Fruit fly (Drosophila melanogaster) whole organism, embryonic: ENCODE data around the gene CG17199.

Source experiments
- Bdp1 ChIP-seq: fragments of 200-800 bp; sonication (Bioruptor generic); optimal IDR thresholded peaks from 3 replicates; lab custom pipeline; 2016; ENCODE audit warnings: missing biosample characterization, missing genetic modification characterization
- CG12299 ChIP-seq: fragments of 200-800 bp; sonication (Bioruptor generic); optimal IDR thresholded peaks from 2 replicates; lab custom pipeline; 2018; ENCODE audit warnings: missing biosample characterization, mild to moderate bottlenecking, missing genetic modification characterization
- CG12769 ChIP-seq: fragments of 200-800 bp; sonication (Bioruptor generic); optimal IDR thresholded peaks from 2 replicates; lab custom pipeline; 2019; ENCODE audit warnings: missing biosample characterization, mild to moderate bottlenecking, missing genetic modification characterization, moderate library complexity
- CG17359 ChIP-seq: fragments of 200-800 bp; sonication (Bioruptor generic); optimal IDR thresholded peaks from 3 replicates; lab custom pipeline; 2018; ENCODE audit warnings: missing biosample characterization, mild to moderate bottlenecking, missing genetic modification characterization, moderate library complexity
- CG18262 ChIP-seq: fragments of 200-800 bp; optimal IDR thresholded peaks from 3 replicates; lab custom pipeline; 2019; ENCODE audit warnings: missing biosample characterization, mild to moderate bottlenecking, missing genetic modification characterization, moderate library complexity
- CG18476 ChIP-seq: fragments of 200-800 bp; sonication (Bioruptor generic); optimal IDR thresholded peaks from 2 replicates; lab custom pipeline; 2016; ENCODE audit warnings: missing biosample characterization, mild to moderate bottlenecking, missing genetic modification characterization
- CG2199 ChIP-seq: fragments of 200-800 bp; sonication (Bioruptor generic); IDR thresholded peaks from 3 replicates; pipeline ENCODE4 v1.3.6; 2022; ENCODE audit warnings: missing biosample characterization, missing genetic modification characterization
- CG2678 ChIP-seq: fragments of 200-800 bp; sonication (Bioruptor generic); optimal IDR thresholded peaks from 3 replicates; lab custom pipeline; 2019; ENCODE audit warnings: missing biosample characterization, mild to moderate bottlenecking, missing genetic modification characterization, moderate library complexity
- CG31224 ChIP-seq: fragments of 200-800 bp; sonication (Bioruptor generic); IDR thresholded peaks from 2 replicates; pipeline ENCODE4 v1.3.6; 2022; ENCODE audit warnings: missing biosample characterization, missing genetic modification characterization
- CG31388 ChIP-seq: fragments of 200-800 bp; sonication (Bioruptor generic); optimal IDR thresholded peaks from 2 replicates; lab custom pipeline; 2016; ENCODE audit warnings: missing biosample characterization, missing genetic modification characterization
- CG4424 ChIP-seq: fragments of 200-800 bp; sonication (Bioruptor generic); optimal IDR thresholded peaks from 3 replicates; lab custom pipeline; 2016; ENCODE audit warnings: missing biosample characterization, missing genetic modification characterization
- CG4617 ChIP-seq: fragments of 200-800 bp; sonication (Bioruptor generic); optimal IDR thresholded peaks from 3 replicates; lab custom pipeline; 2016; ENCODE audit warnings: missing biosample characterization, missing genetic modification characterization, borderline replicate concordance
- CG4854 ChIP-seq: fragments of 200-800 bp; sonication (Bioruptor generic); optimal IDR thresholded peaks from 2 replicates; lab custom pipeline; 2016; ENCODE audit warnings: missing biosample characterization, missing genetic modification characterization, inconsistent platforms
- CG5180 ChIP-seq: fragments of 200-800 bp; sonication (Bioruptor generic); optimal IDR thresholded peaks from 3 replicates; lab custom pipeline; 2017; ENCODE audit warnings: missing biosample characterization, missing genetic modification characterization, mild to moderate bottlenecking, moderate library complexity, missing genetic modification reagents
- CG8924 ChIP-seq: fragments of 200-800 bp; optimal IDR thresholded peaks from 3 replicates; lab custom pipeline; 2019; ENCODE audit warnings: missing biosample characterization, mild to moderate bottlenecking, missing genetic modification characterization, moderate library complexity
- CG9932 ChIP-seq: fragments of 200-800 bp; sonication (Bioruptor generic); IDR thresholded peaks from 2 replicates; pipeline ENCODE4 v1.3.6; 2022; ENCODE audit warnings: missing biosample characterization, missing genetic modification characterization
- CkIIα-i1 ChIP-seq: fragments of 200-800 bp; sonication (Bioruptor generic); IDR thresholded peaks from 2 replicates; pipeline ENCODE4 v1.3.6; 2022; ENCODE audit warnings: missing biosample characterization, missing genetic modification characterization
- Deaf1 ChIP-seq: fragments of 200-800 bp; optimal IDR thresholded peaks from 3 replicates; lab custom pipeline; 2019; ENCODE audit warnings: missing biosample characterization, mild to moderate bottlenecking, missing genetic modification characterization, moderate library complexity
- HHEX ChIP-seq: fragments of 200-800 bp; sonication (Bioruptor generic); optimal IDR thresholded peaks from 3 replicates; lab custom pipeline; 2017; ENCODE audit warnings: missing biosample characterization, mild to moderate bottlenecking, missing genetic modification characterization, missing genetic modification reagents
- MESR4 ChIP-seq: fragments of 200-800 bp; sonication (Bioruptor generic); optimal IDR thresholded peaks from 2 replicates; lab custom pipeline; 2018; ENCODE audit warnings: missing biosample characterization, mild to moderate bottlenecking, missing genetic modification characterization, moderate library complexity
- Med ChIP-seq: fragments of 200-800 bp; sonication (Bioruptor generic); peaks from one replicate; lab custom pipeline; 2016; ENCODE audit warnings: missing biosample characterization, missing genetic modification characterization, mild to moderate bottlenecking, inconsistent platforms, moderate library complexity
- Mrtf ChIP-seq: fragments of 200-800 bp; sonication (Bioruptor generic); IDR thresholded peaks from 3 replicates; pipeline ENCODE4 v1.3.6; 2022; ENCODE audit warnings: missing biosample characterization, missing genetic modification characterization
- Neu2 ChIP-seq: fragments of 200-800 bp; sonication (Bioruptor generic); optimal IDR thresholded peaks from 3 replicates; lab custom pipeline; 2016; ENCODE audit warnings: missing biosample characterization, missing genetic modification characterization, borderline replicate concordance
- Opbp ChIP-seq: fragments of 200-800 bp; sonication (Bioruptor generic); IDR thresholded peaks from 3 replicates; pipeline ENCODE4 v1.3.6; 2022; ENCODE audit warnings: missing biosample characterization, missing genetic modification characterization; ENCODE audit not compliant: partially characterized antibody
- Ptx1 ChIP-seq: fragments of 200-800 bp; sonication (Bioruptor generic); IDR thresholded peaks from 2 replicates; pipeline ENCODE4 v1.3.6; 2022; ENCODE audit warnings: missing biosample characterization, missing genetic modification characterization
- Sin3A ChIP-seq: fragments of >200 bp; optimal IDR thresholded peaks from 2 replicates; lab custom pipeline; 2018
- Sox100B ChIP-seq: fragments of 200-800 bp; sonication (Bioruptor generic); optimal IDR thresholded peaks from 3 replicates; lab custom pipeline; 2018; ENCODE audit warnings: missing biosample characterization, mild to moderate bottlenecking, missing genetic modification characterization
- Taf1 ChIP-seq: fragments of 200-800 bp; sonication (Bioruptor generic); IDR thresholded peaks from 2 replicates; pipeline ENCODE4 v1.3.6; 2022; ENCODE audit warnings: missing biosample characterization, missing genetic modification characterization
- br ChIP-seq: fragments of >200 bp; optimal IDR thresholded peaks from 2 replicates; lab custom pipeline; 2017
- bsh ChIP-seq, 2 experiments: fragments of 200-800 bp; sonication (Bioruptor generic); optimal IDR thresholded peaks; 2 replicates each; lab custom pipeline; 2017 to 2018; ENCODE audit warnings: mild to moderate bottlenecking in 2 of 2, missing biosample characterization in 2 of 2, missing genetic modification characterization in 2 of 2, moderate library complexity in 1 of 2
- corto ChIP-seq: fragments of 200-800 bp; sonication (Bioruptor generic); optimal IDR thresholded peaks from 2 replicates; lab custom pipeline; 2016; ENCODE audit warnings: missing biosample characterization, mild to moderate bottlenecking, missing genetic modification characterization, moderate library complexity
- crc ChIP-seq: fragments of 200-800 bp; sonication (Bioruptor generic); optimal IDR thresholded peaks from 2 replicates; lab custom pipeline; 2016; ENCODE audit warnings: missing biosample characterization, missing genetic modification characterization
- crol ChIP-seq: fragments of 200-800 bp; sonication (Bioruptor generic); IDR thresholded peaks from 2 replicates; pipeline ENCODE4 v1.3.6; 2022; ENCODE audit warnings: missing biosample characterization, missing genetic modification characterization
- disco-r ChIP-seq: fragments of 200-800 bp; sonication (Bioruptor generic); optimal IDR thresholded peaks from 2 replicates; lab custom pipeline; 2016; ENCODE audit warnings: missing biosample characterization, missing genetic modification characterization
- eve ChIP-seq, 2 experiments: fragments of >200 bp; optimal IDR thresholded peaks; 2 replicates each; lab custom pipeline; 2017; ENCODE audit warnings: missing biosample characterization in 2 of 2, missing genetic modification characterization in 2 of 2
- gcm ChIP-seq: fragments of 200-800 bp; sonication (Bioruptor generic); optimal IDR thresholded peaks from 2 replicates; lab custom pipeline; 2019; ENCODE audit warnings: missing biosample characterization, mild to moderate bottlenecking, missing genetic modification characterization, moderate library complexity
- lbe ChIP-seq: fragments of 200-800 bp; sonication (Bioruptor generic); optimal IDR thresholded peaks from 2 replicates; lab custom pipeline; 2016; ENCODE audit warnings: missing biosample characterization, mild to moderate bottlenecking, missing genetic modification characterization
- mirr ChIP-seq: fragments of 200-800 bp; sonication (Bioruptor generic); optimal IDR thresholded peaks from 3 replicates; lab custom pipeline; 2018; ENCODE audit warnings: missing biosample characterization, mild to moderate bottlenecking, missing genetic modification characterization
- mld ChIP-seq: fragments of 200-800 bp; sonication (Bioruptor generic); IDR thresholded peaks from 3 replicates; pipeline ENCODE4 v1.3.6; 2022; ENCODE audit warnings: missing biosample characterization, missing genetic modification characterization; ENCODE audit not compliant: partially characterized antibody
- nau ChIP-seq: fragments of 200-800 bp; sonication (Bioruptor generic); optimal IDR thresholded peaks from 3 replicates; lab custom pipeline; 2017; ENCODE audit warnings: missing biosample characterization, mild to moderate bottlenecking, missing genetic modification characterization, missing genetic modification reagents
- nom ChIP-seq: fragments of 200-800 bp; sonication (Bioruptor generic); optimal IDR thresholded peaks from 2 replicates; lab custom pipeline; 2017; ENCODE audit warnings: missing biosample characterization, missing genetic modification characterization, mild to moderate bottlenecking, moderate library complexity, missing genetic modification reagents
- pum ChIP-seq: fragments of 200-800 bp; sonication (Bioruptor generic); optimal IDR thresholded peaks from 2 replicates; lab custom pipeline; 2016; ENCODE audit warnings: missing biosample characterization, missing genetic modification characterization
- repo ChIP-seq: fragments of 200-800 bp; sonication (Bioruptor generic); optimal IDR thresholded peaks from 2 replicates; lab custom pipeline; 2016; ENCODE audit warnings: missing biosample characterization, missing genetic modification characterization
- slou ChIP-seq: fragments of 200-800 bp; sonication (Bioruptor generic); optimal IDR thresholded peaks from 3 replicates; lab custom pipeline; 2016; ENCODE audit warnings: missing biosample characterization, missing genetic modification characterization
- slp2 ChIP-seq: fragments of 200-800 bp; sonication (Bioruptor generic); optimal IDR thresholded peaks from 2 replicates; lab custom pipeline; 2016; ENCODE audit warnings: missing biosample characterization, missing genetic modification characterization
- sna ChIP-seq: fragments of 200-800 bp; sonication (Bioruptor generic); IDR thresholded peaks from 2 replicates; pipeline ENCODE4 v1.3.6; 2022; ENCODE audit warnings: missing biosample characterization, missing genetic modification characterization; ENCODE audit not compliant: partially characterized antibody
- stc ChIP-seq: fragments of 200-800 bp; sonication (Bioruptor generic); IDR thresholded peaks from 2 replicates; pipeline ENCODE4 v1.3.6; 2022; ENCODE audit warnings: missing biosample characterization, missing genetic modification characterization
- toy ChIP-seq: fragments of 200-800 bp; sonication (Bioruptor generic); IDR thresholded peaks from 2 replicates; pipeline ENCODE4 v1.3.6; 2022; ENCODE audit warnings: missing biosample characterization, missing genetic modification characterization
- zen2 ChIP-seq: fragments of 200-800 bp; sonication (Bioruptor generic); IDR thresholded peaks from 3 replicates; pipeline ENCODE4 v1.3.6; 2022; ENCODE audit warnings: missing biosample characterization, missing genetic modification characterization; ENCODE audit not compliant: partially characterized antibody

The CG17199 gene

DNA sequence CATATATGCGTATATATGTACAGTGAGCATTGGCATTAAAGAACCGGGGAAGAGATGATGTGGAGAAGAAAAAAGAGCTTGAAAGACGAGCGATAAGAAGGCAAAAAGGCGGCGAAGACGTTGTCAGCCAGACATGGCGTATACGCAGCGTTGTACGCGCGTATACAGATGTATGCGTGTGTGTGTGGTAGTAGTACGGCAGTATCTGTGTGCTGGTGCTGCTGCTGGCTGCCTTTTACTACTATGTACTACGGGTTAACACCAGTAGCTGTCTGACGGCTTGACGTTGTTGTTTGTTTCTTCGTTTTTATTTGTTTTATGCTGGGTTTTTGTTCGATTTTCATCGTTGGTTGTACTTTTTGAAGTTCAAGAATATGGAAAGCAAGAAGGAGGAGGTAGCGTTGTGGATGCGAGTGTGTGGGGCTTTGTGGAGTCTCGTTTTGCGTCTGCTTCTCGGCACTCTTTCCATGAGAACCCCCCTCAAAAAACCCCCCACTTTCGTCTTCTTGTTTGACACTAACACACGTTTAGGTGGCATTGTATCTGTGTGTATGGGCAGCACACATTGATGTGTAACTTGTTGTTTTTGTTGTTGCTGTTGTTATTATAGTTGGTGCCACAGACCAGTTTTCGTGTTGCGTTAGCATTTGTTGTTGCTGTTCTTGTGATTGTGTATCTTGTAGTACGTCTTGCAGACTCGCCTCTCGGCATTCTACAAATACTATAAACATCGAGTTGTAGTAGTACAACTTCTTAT, 47.8 kb upstream of the CG17199 start:
- TF ChIP-seq pum (GFP tag; lab: Kevin White, UChicago) (no peak), CkIIα-i1 (GFP tag; lab: Robert Waterston, UW) (no peak), mld (no peak), CG8924 (tag; lab: Kevin White, UChicago) (peak; percentile 16), CG5180 (no peak), gcm (peak; percentile 22), bsh (GFP tag; optimal IDR thresholded peaks at IDR 0.05; lab: Kevin White, UChicago) (peak in 1 of 2 experiments; percentile 54), slp2 (GFP tag; lab: Kevin White, UChicago) (no peak), Opbp (no peak), CG2678 (peak; percentile 19), HHEX (no peak), stc (GFP tag; lab: Robert Waterston, UW) (peak; percentile 49; the same call in 1 of the 2 replicates), Sox100B (GFP tag; lab: Kevin White, UChicago) (no peak), lbe (GFP tag; lab: Kevin White, UChicago) (peak; percentile 55), CG31388 (GFP tag; lab: Kevin White, UChicago) (no peak), Sin3A (lab: Kevin White, UChicago) (no peak), eve (GFP tag; optimal IDR thresholded peaks at IDR 0.05; lab: Kevin White, UChicago) (peak in 1 of 2 experiments; percentile 54), nom (GFP tag; lab: Kevin White, UChicago) (peak; percentile 87), corto (GFP tag; lab: Kevin White, UChicago) (peak; percentile 11), Neu2 (no peak), crol (GFP tag; lab: Robert Waterston, UW) (peak; percentile 82), nau (GFP tag; lab: Kevin White, UChicago) (peak; percentile 1), CG31224 (GFP tag; lab: Robert Waterston, UW) (0 out of 2 replicates have a peak, but pooled peaks have one; percentile 23), CG4617 (GFP tag; lab: Kevin White, UChicago) (no peak), mirr (GFP tag; lab: Kevin White, UChicago) (peak; percentile 28), Bdp1 (GFP tag; lab: Kevin White, UChicago) (no peak), sna (GFP tag; lab: Robert Waterston, UW) (no peak), slou (GFP tag; lab: Kevin White, UChicago) (no peak), crc (GFP tag; lab: Kevin White, UChicago) (no peak), CG4854 (GFP tag; lab: Kevin White, UChicago) (no peak), CG2199 (GFP tag; lab: Robert Waterston, UW) (peak; percentile 81; the same call in 2 of the 3 replicates), CG4424 (GFP tag; lab: Kevin White, UChicago) (no peak), toy (GFP tag; lab: Robert Waterston, UW) (no peak), disco-r (GFP tag; lab: Kevin White, UChicago) (no peak), Med (GFP tag; lab: Kevin White, UChicago) (peak; percentile 79), CG12299 (tag; lab: Kevin White, UChicago) (no peak), CG17359 (tag; lab: Kevin White, UChicago) (peak; percentile 5), CG18262 (tag; lab: Kevin White, UChicago) (no peak), zen2 (GFP tag; lab: Robert Waterston, UW) (no peak), MESR4 (no peak), Mrtf (no peak), CG18476 (GFP tag; lab: Kevin White, UChicago) (no peak), Ptx1 (GFP tag; lab: Robert Waterston, UW) (no peak), Taf1 (GFP tag; lab: Robert Waterston, UW) (no peak), repo (GFP tag; lab: Kevin White, UChicago) (no peak), CG12769 (peak; percentile 37), br (lab: Kevin White, UChicago) (no peak), Deaf1 (tag; lab: Kevin White, UChicago) (peak; percentile 15), CG9932 (GFP tag; lab: Robert Waterston, UW) (0 out of 2 replicates have a peak, but pooled peaks have one; percentile 11)
